Worm (Caenorhabditis elegans): ENCODE results near the gene ZC262.2.

- TF ChIP-seq C08G9.2 (tag; optimal IDR thresholded peaks at IDR 0.05) (no peak), pha-4 (tag; optimal IDR thresholded peaks at IDR 0.05) (no peak), dmd-4 (tag; optimal IDR thresholded peaks at IDR 0.05; ENCODE audit: borderline replicate concordance) (no peak), pqm-1 (tag; optimal IDR thresholded peaks at IDR 0.05) (no peak), fkh-10 (GFP tag; optimal IDR thresholded peaks at IDR 0.05) (no peak), K02D7.2 (tag; optimal IDR thresholded peaks at IDR 0.05) (no peak), che-1 (tag; optimal IDR thresholded peaks at IDR 0.05) (no peak), elt-2 (tag; optimal IDR thresholded peaks at IDR 0.05) (no peak), rnt-1 (tag; optimal IDR thresholded peaks at IDR 0.05) (no peak), ama-1 (optimal IDR thresholded peaks at IDR 0.05) (no peak)
Observed at ce11 chrIII:8370846-8371257, 39.0 kb downstream of the ZC262.2 start.

Data from whole organism, late embryonic.